Fruit fly (Drosophila melanogaster) whole organism, prepupa: ENCODE measurements around the gene Rh6.

ENCODE experiments used
- Blimp-1 ChIP-seq: fragments of 200-800 bp; sonication (Bioruptor generic); optimal IDR thresholded peaks from 3 replicates; lab custom pipeline; 2017; ENCODE audit warnings: missing biosample characterization, missing genetic modification characterization, mild to moderate bottlenecking, moderate library complexity, missing genetic modification reagents
- CG10631 ChIP-seq: fragments of 200-800 bp; sonication (Bioruptor generic); optimal IDR thresholded peaks from 2 replicates; lab custom pipeline; 2016; ENCODE audit warnings: missing biosample characterization, missing genetic modification characterization
- CG10669 ChIP-seq: fragments of 200-800 bp; sonication (Bioruptor generic); optimal IDR thresholded peaks from 3 replicates; lab custom pipeline; 2018; ENCODE audit warnings: missing biosample characterization, mild to moderate bottlenecking, missing genetic modification characterization, moderate library complexity
- CG11762 ChIP-seq: fragments of 200-800 bp; sonication (Bioruptor generic); optimal IDR thresholded peaks from 3 replicates; lab custom pipeline; 2016; ENCODE audit warnings: missing biosample characterization, missing genetic modification characterization; ENCODE audit not compliant: insufficient read depth
- CG11902 ChIP-seq: fragments of 200-800 bp; sonication (Bioruptor generic); optimal IDR thresholded peaks from 3 replicates; lab custom pipeline; 2016; ENCODE audit warnings: missing biosample characterization, missing genetic modification characterization
- CG16779 ChIP-seq: fragments of 200-800 bp; sonication (Bioruptor generic); optimal IDR thresholded peaks from 3 replicates; lab custom pipeline; 2017; ENCODE audit warnings: missing biosample characterization, mild to moderate bottlenecking, missing genetic modification characterization
- CG3032 ChIP-seq: fragments of 200-800 bp; optimal IDR thresholded peaks from 2 replicates; lab custom pipeline; 2019; ENCODE audit warnings: missing biosample characterization, mild to moderate bottlenecking, missing genetic modification characterization, moderate library complexity
- CG31627 ChIP-seq: fragments of 200-800 bp; sonication (Bioruptor generic); optimal IDR thresholded peaks from 3 replicates; lab custom pipeline; 2016; ENCODE audit warnings: missing biosample characterization, missing genetic modification characterization
- CG3919 ChIP-seq: fragments of 200-800 bp; sonication (Bioruptor generic); optimal IDR thresholded peaks from 3 replicates; lab custom pipeline; 2016; ENCODE audit warnings: missing biosample characterization, missing genetic modification characterization
- CG6792 ChIP-seq: fragments of 200-800 bp; sonication (Bioruptor generic); optimal IDR thresholded peaks from 3 replicates; lab custom pipeline; 2016; ENCODE audit warnings: missing biosample characterization, missing genetic modification characterization
- CG6808 ChIP-seq: fragments of 200-800 bp; sonication (Bioruptor generic); optimal IDR thresholded peaks from 3 replicates; lab custom pipeline; 2017; ENCODE audit warnings: missing biosample characterization, missing genetic modification characterization, mild to moderate bottlenecking, moderate library complexity, missing genetic modification reagents
- CG6854 ChIP-seq: fragments of 200-800 bp; sonication (Bioruptor generic); optimal IDR thresholded peaks from 2 replicates; lab custom pipeline; 2017; ENCODE audit warnings: missing biosample characterization, mild to moderate bottlenecking, missing genetic modification characterization
- CG8319 ChIP-seq: fragments of 200-800 bp; sonication (Bioruptor generic); optimal IDR thresholded peaks from 3 replicates; lab custom pipeline; 2016; ENCODE audit warnings: missing biosample characterization, missing genetic modification characterization
- Eip75B ChIP-seq: fragments of 200-800 bp; sonication (Bioruptor generic); optimal IDR thresholded peaks from 3 replicates; lab custom pipeline; 2016; ENCODE audit warnings: missing biosample characterization, missing genetic modification characterization
- Eip93F ChIP-seq: fragments of 200-800 bp; sonication (Bioruptor generic); optimal IDR thresholded peaks from 2 replicates; lab custom pipeline; 2016; ENCODE audit warnings: missing biosample characterization, mild to moderate bottlenecking, missing genetic modification characterization
- Gug ChIP-seq: fragments of 200-800 bp; sonication (Bioruptor generic); IDR thresholded peaks from 2 replicates; pipeline ENCODE4 v1.3.6; 2022; ENCODE audit warnings: missing biosample characterization, missing genetic modification characterization
- Hr39 ChIP-seq: fragments of 200-800 bp; sonication (Bioruptor generic); optimal IDR thresholded peaks from 2 replicates; lab custom pipeline; 2016; ENCODE audit warnings: missing biosample characterization, missing genetic modification characterization
- Hr4 ChIP-seq: fragments of 200-800 bp; sonication (Bioruptor generic); optimal IDR thresholded peaks from 3 replicates; lab custom pipeline; 2016; ENCODE audit warnings: missing biosample characterization, missing genetic modification characterization
- Met ChIP-seq: fragments of 200-800 bp; sonication (Bioruptor generic); optimal IDR thresholded peaks from 3 replicates; lab custom pipeline; 2016; ENCODE audit warnings: missing biosample characterization, missing genetic modification characterization
- OdsH ChIP-seq: fragments of 200-800 bp; sonication (Bioruptor generic); optimal IDR thresholded peaks from 3 replicates; lab custom pipeline; 2016; ENCODE audit warnings: missing biosample characterization, missing genetic modification characterization
- Sox102F ChIP-seq: fragments of 200-800 bp; sonication (Bioruptor generic); optimal IDR thresholded peaks from 2 replicates; lab custom pipeline; 2016; ENCODE audit warnings: missing biosample characterization, mild to moderate bottlenecking, missing genetic modification characterization
- Sox14 ChIP-seq: fragments of 200-800 bp; sonication (Bioruptor generic); optimal IDR thresholded peaks from 3 replicates; lab custom pipeline; 2016; ENCODE audit warnings: missing biosample characterization, missing genetic modification characterization
- Sox15 ChIP-seq: fragments of 200-800 bp; sonication (Bioruptor generic); optimal IDR thresholded peaks from 3 replicates; lab custom pipeline; 2016; ENCODE audit warnings: missing biosample characterization, missing genetic modification characterization
- achi ChIP-seq: fragments of 200-800 bp; sonication (Bioruptor generic); optimal IDR thresholded peaks from 3 replicates; lab custom pipeline; 2016; ENCODE audit warnings: missing biosample characterization, missing genetic modification characterization
- acj6 ChIP-seq: fragments of 200-800 bp; sonication (Bioruptor generic); optimal IDR thresholded peaks from 3 replicates; lab custom pipeline; 2016; ENCODE audit warnings: missing biosample characterization, missing genetic modification characterization
- cyc ChIP-seq: fragments of 200-800 bp; sonication (Bioruptor generic); optimal IDR thresholded peaks from 3 replicates; lab custom pipeline; 2016; ENCODE audit warnings: missing biosample characterization, missing genetic modification characterization
- dac ChIP-seq: fragments of 200-800 bp; sonication (Bioruptor generic); optimal IDR thresholded peaks from 2 replicates; lab custom pipeline; 2017; ENCODE audit warnings: missing biosample characterization, mild to moderate bottlenecking, missing genetic modification characterization
- dsx ChIP-seq: fragments of 200-800 bp; optimal IDR thresholded peaks from 3 replicates; lab custom pipeline; 2019; ENCODE audit warnings: missing biosample characterization, mild to moderate bottlenecking, missing genetic modification characterization, moderate library complexity; ENCODE audit not compliant: poor library complexity, severe bottlenecking
- fd59A ChIP-seq: fragments of 200-800 bp; sonication (Bioruptor generic); optimal IDR thresholded peaks from 2 replicates; lab custom pipeline; 2017; ENCODE audit warnings: missing biosample characterization, mild to moderate bottlenecking, missing genetic modification characterization, missing genetic modification reagents
- fd85E ChIP-seq: fragments of 200-800 bp; sonication (Bioruptor generic); optimal IDR thresholded peaks from 3 replicates; lab custom pipeline; 2016; ENCODE audit warnings: missing biosample characterization, missing genetic modification characterization
- pdm3 ChIP-seq: fragments of 200-800 bp; sonication (Bioruptor generic); optimal IDR thresholded peaks from 3 replicates; lab custom pipeline; 2016; ENCODE audit warnings: missing biosample characterization, missing genetic modification characterization
- spab ChIP-seq: fragments of 200-800 bp; sonication (Bioruptor generic); optimal IDR thresholded peaks from 2 replicates; lab custom pipeline; 2017; ENCODE audit warnings: missing biosample characterization, mild to moderate bottlenecking, missing genetic modification characterization, missing genetic modification reagents
- svp ChIP-seq: fragments of 200-800 bp; sonication (Bioruptor generic); peaks from one replicate; lab custom pipeline; 2016; ENCODE audit warnings: missing biosample characterization, missing genetic modification characterization
- topi ChIP-seq: fragments of 200-800 bp; sonication (Bioruptor generic); optimal IDR thresholded peaks from 3 replicates; lab custom pipeline; 2016; ENCODE audit warnings: missing biosample characterization, missing genetic modification characterization
- vri ChIP-seq: fragments of 200-800 bp; sonication (Bioruptor generic); optimal IDR thresholded peaks from 3 replicates; lab custom pipeline; 2016; ENCODE audit warnings: missing biosample characterization, mild to moderate bottlenecking, missing genetic modification characterization

Rh6 gene

DNA sequence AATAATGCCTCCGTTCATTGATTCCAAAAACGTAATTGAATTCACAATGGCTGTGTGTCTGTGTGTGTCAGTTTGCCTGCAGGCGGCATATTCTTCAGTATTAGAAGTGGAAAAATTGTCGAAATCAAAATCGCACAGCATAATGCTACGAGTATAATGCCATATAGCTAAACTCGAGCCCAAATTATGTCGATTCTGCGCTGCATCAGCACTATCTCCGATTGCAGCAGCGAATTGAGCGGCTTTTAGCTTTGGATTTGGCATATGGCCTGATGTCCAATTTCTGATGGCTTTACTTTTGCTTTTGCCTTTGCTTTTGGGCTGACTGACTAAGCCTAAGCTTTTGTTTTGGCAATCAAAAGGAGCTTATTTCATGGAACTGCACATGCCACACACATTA is 2.9 kb upstream of the Rh6 start:
- no peak for TF ChIP-seq Eip75B (GFP tag; lab: Kevin White, UChicago)
- TF ChIP-seq dsx (GFP tag; lab: Kevin White, UChicago), result no peak
- no peak for TF ChIP-seq CG31627 (GFP tag; lab: Kevin White, UChicago)
- no peak for TF ChIP-seq CG6792 (GFP tag; lab: Kevin White, UChicago)
- no peak for TF ChIP-seq Sox102F (GFP tag; lab: Kevin White, UChicago)
- TF ChIP-seq CG10669 (GFP tag; lab: Kevin White, UChicago), result no peak

DNA sequence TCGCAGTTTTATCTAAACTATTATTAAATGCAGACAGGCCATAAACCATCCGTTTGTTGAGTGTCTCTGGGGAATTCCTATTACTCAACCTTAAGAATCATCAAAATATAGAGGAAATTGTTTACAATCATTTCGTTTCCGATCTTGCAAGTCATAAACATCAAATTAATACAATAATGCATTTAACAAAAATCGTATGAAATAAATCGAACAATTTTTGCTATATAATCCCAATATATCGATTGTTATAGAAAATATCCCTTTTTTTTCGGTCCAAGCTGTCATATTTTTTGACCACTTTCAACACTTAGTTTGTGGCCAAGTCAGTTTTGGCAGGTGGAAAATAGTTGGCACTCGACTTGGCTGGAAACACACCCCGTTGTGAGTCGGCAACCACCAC is 1.4 kb upstream of the Rh6 start, which contains the start of gene B9d1:
TSS of gene B9d1 (plus strand) at position 301 of the 400 bp plus-strand sequence.
- TF ChIP-seq Blimp-1, result no peak
- TF ChIP-seq CG11902, result no peak
- TF ChIP-seq CG3032 (tag; lab: Kevin White, UChicago), result no peak
- TF ChIP-seq dsx (GFP tag; lab: Kevin White, UChicago), result no peak
- no peak for TF ChIP-seq Met
- no peak for TF ChIP-seq Eip93F
- TF ChIP-seq fd85E, result no peak
- TF ChIP-seq achi, result no peak
- no peak for TF ChIP-seq Sox15 (GFP tag; lab: Kevin White, UChicago)
- no peak for TF ChIP-seq OdsH
- no peak for TF ChIP-seq cyc (GFP tag; lab: Kevin White, UChicago)
- no peak for TF ChIP-seq spab (GFP tag; lab: Kevin White, UChicago)
- TF ChIP-seq CG10631 (GFP tag; lab: Kevin White, UChicago), result no peak
- no peak for TF ChIP-seq Hr39 (GFP tag; lab: Kevin White, UChicago)
- no peak for TF ChIP-seq CG3919
- TF ChIP-seq pdm3 (GFP tag; lab: Kevin White, UChicago), result no peak

DNA sequence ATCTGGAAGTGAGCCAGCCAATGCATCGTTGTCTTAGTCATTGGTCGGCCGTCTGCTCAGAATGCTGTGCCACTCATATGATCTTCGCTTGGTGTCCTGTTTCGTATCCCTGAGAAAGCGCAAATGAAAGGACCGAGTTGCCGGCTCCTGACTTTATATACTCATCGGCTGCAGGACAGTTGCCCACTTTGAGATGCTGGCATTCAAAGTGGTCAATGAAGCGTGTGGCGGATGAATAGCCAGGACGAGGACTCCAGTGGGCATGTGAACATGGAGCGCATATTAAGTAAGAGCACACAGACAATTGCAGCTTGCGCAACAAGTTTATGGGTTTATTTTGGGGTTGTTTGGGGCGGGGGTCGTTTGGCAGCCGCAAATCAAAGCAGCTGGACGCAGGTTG is 2.3 kb downstream of the Rh6 start, which contains the start of gene Trissin:
TSS of gene Trissin (minus strand) at position 101 of the 400 bp plus-strand sequence.
- TF ChIP-seq vri (no peak), CG11762 (no peak), CG6792 (GFP tag; lab: Kevin White, UChicago) (no peak), CG31627 (GFP tag; lab: Kevin White, UChicago) (no peak), topi (GFP tag; lab: Kevin White, UChicago) (no peak), Hr39 (GFP tag; lab: Kevin White, UChicago) (no peak), Blimp-1 (no peak), pdm3 (GFP tag; lab: Kevin White, UChicago) (no peak), dsx (GFP tag; lab: Kevin White, UChicago) (no peak), cyc (GFP tag; lab: Kevin White, UChicago) (no peak)

DNA sequence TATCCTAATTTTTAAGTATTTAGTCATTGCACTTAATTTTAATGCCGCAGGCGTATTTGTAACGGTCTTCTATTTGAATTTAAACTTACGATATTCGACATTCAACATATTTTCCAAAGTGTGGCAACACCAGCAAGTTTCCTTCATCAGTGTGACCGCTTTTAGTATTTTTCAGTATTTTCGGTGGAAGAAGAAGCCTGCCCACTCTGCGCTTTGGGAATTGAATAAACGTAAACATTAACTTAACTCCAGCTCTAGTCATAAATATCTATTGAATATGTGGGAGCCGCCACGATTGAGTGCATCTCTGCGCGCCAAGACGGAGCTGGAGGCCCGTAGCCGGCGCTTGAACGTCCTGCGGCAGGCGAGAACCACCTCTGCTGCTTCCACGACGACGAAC is 2.9 kb downstream of the Rh6 start, which contains the start of gene obe:
TSS of gene obe (plus strand) at position 185 of the 400 bp plus-strand sequence.
- no peak for TF ChIP-seq CG11902
- TF ChIP-seq Gug, result no peak
- no peak for TF ChIP-seq svp (GFP tag; lab: Kevin White, UChicago)
- no peak for TF ChIP-seq Sox102F (GFP tag; lab: Kevin White, UChicago)
- no peak for TF ChIP-seq dac (GFP tag; lab: Kevin White, UChicago)
- TF ChIP-seq Blimp-1, result no peak
- no peak for TF ChIP-seq acj6 (GFP tag; lab: Kevin White, UChicago)
- no peak for TF ChIP-seq fd85E
- TF ChIP-seq CG6854 (GFP tag; lab: Kevin White, UChicago), result no peak
- no peak for TF ChIP-seq Hr4 (GFP tag; lab: Kevin White, UChicago)
- TF ChIP-seq Sox14 (GFP tag; lab: Kevin White, UChicago), result no peak
- TF ChIP-seq OdsH, result no peak
- TF ChIP-seq CG8319, result no peak
- TF ChIP-seq CG10631 (GFP tag; lab: Kevin White, UChicago), result no peak

DNA sequence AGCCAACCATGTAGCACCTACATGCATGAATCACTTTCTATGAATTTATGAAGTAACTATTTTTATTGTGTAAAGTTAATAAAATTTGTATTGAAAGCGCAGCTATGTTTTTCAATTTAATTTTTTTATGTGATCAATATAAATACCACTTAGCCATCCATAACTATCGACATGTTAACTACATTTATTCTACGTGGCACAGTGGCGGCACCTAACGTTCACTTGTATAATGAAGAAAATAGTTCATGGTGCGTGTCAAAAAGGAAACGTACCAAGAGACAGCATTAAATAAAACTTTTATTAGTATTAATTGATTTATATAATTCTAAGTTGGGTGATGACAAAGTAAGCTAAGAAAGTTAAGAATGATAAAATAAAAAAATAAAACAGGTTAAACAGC is 10.3 kb downstream of the Rh6 start:
- TF ChIP-seq CG6808 (GFP tag; lab: Kevin White, UChicago) (no peak), CG16779 (tag; lab: Kevin White, UChicago) (no peak), fd59A (GFP tag; lab: Kevin White, UChicago) (no peak), svp (GFP tag; lab: Kevin White, UChicago) (peak; percentile 58)
